Fruit fly (Drosophila melanogaster): Measurements from ENCODE around the gene CG10154.

Gene CG10154

DNA sequence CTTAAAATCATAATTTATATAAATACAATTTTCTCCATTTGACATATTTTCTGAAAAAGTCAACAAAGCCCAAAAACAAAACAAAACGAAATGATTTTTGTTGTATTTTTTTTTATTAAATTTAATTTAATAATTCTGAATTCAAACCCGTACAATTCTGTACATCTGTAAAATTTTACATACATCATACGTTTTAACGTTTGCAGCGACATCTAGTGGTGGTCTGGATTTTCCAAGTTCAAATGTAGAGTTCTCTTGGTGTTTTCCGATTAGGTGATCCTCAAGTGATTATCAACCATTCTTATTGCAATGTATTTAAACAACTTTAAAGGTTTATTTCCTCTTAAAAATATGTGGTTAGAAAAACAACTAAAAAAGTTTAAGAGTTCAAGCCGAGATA lies 25.9 kb downstream of the CG10154 start (continued):
- no peak for TF ChIP-seq CG7271 (tag; optimal IDR thresholded peaks at IDR 0.05)
- TF ChIP-seq CG34422 (GFP tag; IDR thresholded peaks at IDR 0.05) = no peak; the same call in 2 of the 3 replicates
- TF ChIP-seq CG4617 (GFP tag; optimal IDR thresholded peaks at IDR 0.05; ENCODE audit: borderline replicate concordance) = peak; percentile 27
- TF ChIP-seq emc (GFP tag; optimal IDR thresholded peaks at IDR 0.05) = no peak
- TF ChIP-seq ssp (GFP tag; IDR thresholded peaks at IDR 0.05) = no peak
- no peak for TF ChIP-seq Hey (tag; optimal IDR thresholded peaks at IDR 0.05)
- TF ChIP-seq NC2α (GFP tag; optimal IDR thresholded peaks at IDR 0.05) = no peak
- no peak for TF ChIP-seq repo (GFP tag; optimal IDR thresholded peaks at IDR 0.05)
- peak; percentile 39 for TF ChIP-seq CG2120 (GFP tag; optimal IDR thresholded peaks at IDR 0.05)
- no peak for TF ChIP-seq B-H1 (GFP tag; IDR thresholded peaks at IDR 0.05)
- no peak for TF ChIP-seq CG6854 (GFP tag; optimal IDR thresholded peaks at IDR 0.05)
- TF ChIP-seq HLH54F (GFP tag; optimal IDR thresholded peaks at IDR 0.05) = no peak
- peak; percentile 32 for TF ChIP-seq bcd (GFP tag; optimal IDR thresholded peaks at IDR 0.05)
- TF ChIP-seq row (GFP tag; IDR thresholded peaks at IDR 0.05) = no peak
- TF ChIP-seq Sry-β (GFP tag; optimal IDR thresholded peaks at IDR 0.05) = no peak
- peak; percentile 48 for TF ChIP-seq CG9817 (tag; optimal IDR thresholded peaks at IDR 0.05)
- no peak for TF ChIP-seq CG17186 (GFP tag; optimal IDR thresholded peaks at IDR 0.05)
- no peak for TF ChIP-seq cwo (GFP tag; optimal IDR thresholded peaks at IDR 0.05)
- TF ChIP-seq CG17612 (GFP tag; IDR thresholded peaks at IDR 0.05) = no peak
- no peak for TF ChIP-seq Asciz (GFP tag; optimal IDR thresholded peaks at IDR 0.05)
- no peak for TF ChIP-seq kah (GFP tag; optimal IDR thresholded peaks at IDR 0.05)
- no peak for TF ChIP-seq CG1529 (GFP tag; optimal IDR thresholded peaks at IDR 0.05)
- TF ChIP-seq lilli (GFP tag; optimal IDR thresholded peaks at IDR 0.05) = peak; percentile 39
- TF ChIP-seq ewg (GFP tag; optimal IDR thresholded peaks at IDR 0.05) = no peak
- no peak for TF ChIP-seq Dll (GFP tag; IDR thresholded peaks at IDR 0.05; ENCODE audit: partially characterized antibody)
- no peak for TF ChIP-seq CG17568 (GFP tag; optimal IDR thresholded peaks at IDR 0.05)
- TF ChIP-seq Fer1 (GFP tag; optimal IDR thresholded peaks at IDR 0.05) = no peak
- no peak for TF ChIP-seq Lpt (GFP tag; optimal IDR thresholded peaks at IDR 0.05)
- peak; percentile 37 for TF ChIP-seq grau (tag; optimal IDR thresholded peaks at IDR 0.05)
- TF ChIP-seq peb (GFP tag; IDR thresholded peaks at IDR 0.05) = no peak
- no peak for TF ChIP-seq D19B (GFP tag; optimal IDR thresholded peaks at IDR 0.05)
- no peak for TF ChIP-seq otp (GFP tag; IDR thresholded peaks at IDR 0.05)
- TF ChIP-seq klu (GFP tag; IDR thresholded peaks at IDR 0.05) = no peak
- no peak for TF ChIP-seq scrt (GFP tag; optimal IDR thresholded peaks at IDR 0.05)
- TF ChIP-seq toy (GFP tag; IDR thresholded peaks at IDR 0.05) = no peak
- TF ChIP-seq CG3847 (GFP tag; IDR thresholded peaks at IDR 0.05) = no peak
- no peak for TF ChIP-seq Taf1 (GFP tag; IDR thresholded peaks at IDR 0.05)
- TF ChIP-seq TFAM (GFP tag; optimal IDR thresholded peaks at IDR 0.05) = no peak
- TF ChIP-seq caup (GFP tag; optimal IDR thresholded peaks at IDR 0.05; ENCODE audit: severe bottlenecking) = no peak
- peak; percentile 8 for TF ChIP-seq CG16863 (GFP tag; optimal IDR thresholded peaks at IDR 0.05)
- TF ChIP-seq mam (GFP tag; optimal IDR thresholded peaks at IDR 0.05) = peak; percentile 43
- TF ChIP-seq gem (tag; optimal IDR thresholded peaks at IDR 0.05) = peak; percentile 54
- no peak for TF ChIP-seq Atf6 (GFP tag; IDR thresholded peaks at IDR 0.05)
- no peak for TF ChIP-seq ftz-f1 (GFP tag; optimal IDR thresholded peaks at IDR 0.05)
- no peak for TF ChIP-seq ken (GFP tag; IDR thresholded peaks at IDR 0.05)
- TF ChIP-seq CG11723 (GFP tag; optimal IDR thresholded peaks at IDR 0.05) = no peak
- TF ChIP-seq Ravus (GFP tag; IDR thresholded peaks at IDR 0.05) = no peak
- no peak for TF ChIP-seq CG7928 (GFP tag; optimal IDR thresholded peaks at IDR 0.05)
- TF ChIP-seq usp (GFP tag; optimal IDR thresholded peaks at IDR 0.05) = no peak
- peak; percentile 43 for TF ChIP-seq tin (GFP tag; optimal IDR thresholded peaks at IDR 0.05)
- no peak for TF ChIP-seq so (GFP tag; IDR thresholded peaks at IDR 0.05)
- TF ChIP-seq dm (GFP tag; optimal IDR thresholded peaks at IDR 0.05) = no peak
- no peak for TF ChIP-seq esg (GFP tag; conservative IDR thresholded peaks at IDR 0.05)
